Worm (Caenorhabditis elegans) whole organism, early embryonic: ENCODE results near the gene tni-3.

Experiments
- B0310.2 ChIP-seq: sonication (generic microtip); optimal IDR thresholded peaks from 2 replicates; lab custom pipeline; 2016; ENCODE audit warnings: mild to moderate bottlenecking, missing genetic modification characterization, missing compliant biosample characterization
- F13C5.2 ChIP-seq: sonication (generic microtip); optimal IDR thresholded peaks from 2 replicates; lab custom pipeline; 2017; ENCODE audit warnings: mild to moderate bottlenecking, missing genetic modification characterization, inconsistent platforms, missing compliant biosample characterization
- aly-1 ChIP-seq: sonication (generic microtip); optimal IDR thresholded peaks from 2 replicates; lab custom pipeline; 2016; ENCODE audit warnings: missing genetic modification characterization, missing compliant biosample characterization
- ama-1 ChIP-seq: fragments of 150-350 bp; optimal IDR thresholded peaks from 2 replicates; lab custom pipeline; 2014
- ceh-13 ChIP-seq: fragments of 200-800 bp; sonication (Bioruptor generic); optimal IDR thresholded peaks from 2 replicates; lab custom pipeline; 2018; ENCODE audit warnings: mild to moderate bottlenecking, missing genetic modification characterization, missing compliant biosample characterization
- ceh-36 ChIP-seq: sonication (generic microtip); optimal IDR thresholded peaks from 2 replicates; lab custom pipeline; 2016; ENCODE audit warnings: missing genetic modification characterization, inconsistent platforms, missing compliant biosample characterization
- ets-7 ChIP-seq: sonication (generic microtip); optimal IDR thresholded peaks from 2 replicates; lab custom pipeline; 2016; ENCODE audit warnings: missing genotype, missing genetic modification characterization, missing compliant biosample characterization
- flt-1 ChIP-seq: fragments of 200-800 bp; sonication (Bioruptor generic); IDR thresholded peaks from 2 replicates; pipeline ENCODE4 v1.3.6; 2022; ENCODE audit warnings: missing genetic modification characterization, missing compliant biosample characterization
- hmbx-1 ChIP-seq: sonication (generic microtip); optimal IDR thresholded peaks from 2 replicates; lab custom pipeline; 2016; ENCODE audit warnings: mild to moderate bottlenecking, missing genetic modification characterization, missing compliant biosample characterization
- hnd-1 ChIP-seq: sonication (generic microtip); optimal IDR thresholded peaks from 2 replicates; lab custom pipeline; 2016; ENCODE audit warnings: missing genetic modification characterization, missing compliant biosample characterization
- scrt-1 ChIP-seq: fragments of 200-800 bp; sonication (Bioruptor generic); IDR thresholded peaks from 2 replicates; pipeline ENCODE4 v1.3.6; 2022; ENCODE audit warnings: missing genetic modification characterization, missing compliant biosample characterization
- tbx-11 ChIP-seq: fragments of 200-800 bp; sonication (Bioruptor generic); IDR thresholded peaks from 2 replicates; pipeline ENCODE4 v1.3.6; 2022; ENCODE audit warnings: missing genetic modification characterization, missing compliant biosample characterization
- tbx-37 ChIP-seq: fragments of 200-800 bp; sonication (Bioruptor generic); conservative IDR thresholded peaks from 2 replicates; pipeline ENCODE4 v1.3.6; 2022; ENCODE audit warnings: missing genetic modification reagents, missing genetic modification characterization, missing compliant biosample characterization

- TF ChIP-seq ama-1 (lab: Kevin White, UChicago) (no peak), scrt-1 (no peak), F13C5.2 (no peak), ceh-36 (tag; lab: Kevin White, UChicago) (no peak), tbx-37 (GFP tag; lab: Robert Waterston, UW) (no peak), ceh-13 (no peak), B0310.2 (tag; lab: Kevin White, UChicago) (no peak), hmbx-1 (no peak), aly-1 (tag; lab: Kevin White, UChicago) (no peak), flt-1 (GFP tag; lab: Robert Waterston, UW) (no peak), tbx-11 (GFP tag; lab: Robert Waterston, UW) (no peak), hnd-1 (tag; lab: Kevin White, UChicago) (no peak), ets-7 (no peak)
These were observed 19.7 kb downstream of the tni-3 start, which contains the start of gene T20B3.1 for ce11 chrV:16815261-16815660.
